Fruit fly (Drosophila melanogaster): ENCODE measurements around the gene gb.

- TF ChIP-seq CG8478 (optimal IDR thresholded peaks at IDR 0.05), result no peak
- TF ChIP-seq CTCF (optimal IDR thresholded peaks at IDR 0.05), result no peak
Observed at dm6 chr3R:27106134-27106694, 5.9 kb downstream of the gb start, which contains the start of gene CAH9.

Data from S2 (cell line).